Fruit fly (Drosophila melanogaster) whole organism, embryonic: ENCODE data around the gene tyf.

ENCODE experiments used
- Antp ChIP-seq: fragments of 200-800 bp; sonication (Bioruptor generic); optimal IDR thresholded peaks from 3 replicates; lab custom pipeline; 2016; ENCODE audit warnings: missing biosample characterization, missing genetic modification characterization
- Atf3 ChIP-seq: fragments of 200-800 bp; sonication (Bioruptor generic); optimal IDR thresholded peaks from 3 replicates; lab custom pipeline; 2016; ENCODE audit warnings: missing biosample characterization, missing genetic modification characterization
- Atf6 ChIP-seq: fragments of 200-800 bp; sonication (Bioruptor generic); IDR thresholded peaks from 2 replicates; pipeline ENCODE4 v1.3.6; 2022; ENCODE audit warnings: missing biosample characterization, missing genetic modification characterization
- CG10431 ChIP-seq: fragments of 200-800 bp; sonication (Bioruptor generic); optimal IDR thresholded peaks from 3 replicates; lab custom pipeline; 2018; ENCODE audit warnings: missing biosample characterization, mild to moderate bottlenecking, missing genetic modification characterization
- CG10654 ChIP-seq: fragments of 200-800 bp; sonication (Bioruptor generic); optimal IDR thresholded peaks from 2 replicates; lab custom pipeline; 2016; ENCODE audit warnings: missing biosample characterization, missing genetic modification characterization
- CG11085 ChIP-seq: fragments of 200-800 bp; sonication (Bioruptor generic); IDR thresholded peaks from 2 replicates; pipeline ENCODE4 v1.3.6; 2022; ENCODE audit warnings: missing biosample characterization, missing genetic modification characterization
- CG12659 ChIP-seq: fragments of 200-800 bp; sonication (Bioruptor generic); optimal IDR thresholded peaks from 3 replicates; lab custom pipeline; 2017; ENCODE audit warnings: mild to moderate bottlenecking, missing biosample characterization, missing genetic modification reagents, missing genetic modification characterization
- CG14441 ChIP-seq: fragments of 200-800 bp; sonication (Bioruptor generic); IDR thresholded peaks from 2 replicates; pipeline ENCODE4 v1.3.6; 2022; ENCODE audit warnings: missing biosample characterization, missing genetic modification characterization
- CG1647 ChIP-seq: fragments of 200-800 bp; sonication (Bioruptor generic); optimal IDR thresholded peaks from 3 replicates; lab custom pipeline; 2016; ENCODE audit warnings: missing biosample characterization, missing genetic modification characterization
- CG17385 ChIP-seq: fragments of 200-800 bp; sonication (Bioruptor generic); optimal IDR thresholded peaks from 3 replicates; lab custom pipeline; 2018; ENCODE audit warnings: missing biosample characterization, mild to moderate bottlenecking, missing genetic modification characterization
- CG30431 ChIP-seq: fragments of 200-800 bp; sonication (Bioruptor generic); optimal IDR thresholded peaks from 2 replicates; lab custom pipeline; 2017; ENCODE audit warnings: missing biosample characterization, missing genetic modification characterization
- CG3163 ChIP-seq: fragments of 200-800 bp; sonication (Bioruptor generic); optimal IDR thresholded peaks from 3 replicates; lab custom pipeline; 2016; ENCODE audit warnings: missing biosample characterization, missing genetic modification characterization
- CG3407 ChIP-seq: fragments of 200-800 bp; sonication (Bioruptor generic); optimal IDR thresholded peaks from 2 replicates; lab custom pipeline; 2018; ENCODE audit warnings: missing biosample characterization, mild to moderate bottlenecking, missing genetic modification characterization
- CG34224 ChIP-seq: fragments of 200-800 bp; sonication (Bioruptor generic); IDR thresholded peaks from 3 replicates; pipeline ENCODE4 v1.3.6; 2022; ENCODE audit warnings: missing biosample characterization, missing genetic modification characterization; ENCODE audit not compliant: partially characterized antibody
- CG34376 ChIP-seq: fragments of 200-800 bp; sonication (Bioruptor generic); optimal IDR thresholded peaks from 2 replicates; lab custom pipeline; 2018; ENCODE audit warnings: missing biosample characterization, mild to moderate bottlenecking, missing genetic modification characterization
- CG3838 ChIP-seq: fragments of 200-800 bp; sonication (Bioruptor generic); optimal IDR thresholded peaks from 3 replicates; lab custom pipeline; 2016; ENCODE audit warnings: missing biosample characterization, missing genetic modification characterization
- CG6175 ChIP-seq: fragments of 200-800 bp; sonication (Bioruptor generic); IDR thresholded peaks from 3 replicates; pipeline ENCODE4 v1.3.6; 2022; ENCODE audit warnings: missing biosample characterization, missing genetic modification characterization
- CG6654 ChIP-seq: fragments of 200-800 bp; sonication (Bioruptor generic); optimal IDR thresholded peaks from 2 replicates; lab custom pipeline; 2017; ENCODE audit warnings: missing biosample characterization, mild to moderate bottlenecking, missing genetic modification characterization
- CG6689 ChIP-seq: fragments of 200-800 bp; sonication (Bioruptor generic); IDR thresholded peaks from 2 replicates; pipeline ENCODE4 v1.3.6; 2022; ENCODE audit warnings: missing biosample characterization, missing genetic modification characterization
- CG8924 ChIP-seq: fragments of 200-800 bp; optimal IDR thresholded peaks from 3 replicates; lab custom pipeline; 2019; ENCODE audit warnings: missing biosample characterization, mild to moderate bottlenecking, missing genetic modification characterization, moderate library complexity
- CG9727 ChIP-seq: fragments of 200-800 bp; sonication (Bioruptor generic); optimal IDR thresholded peaks from 3 replicates; lab custom pipeline; 2017; ENCODE audit warnings: missing biosample characterization, mild to moderate bottlenecking, missing genetic modification characterization
- CG9876 ChIP-seq: fragments of 200-800 bp; sonication (Bioruptor generic); optimal IDR thresholded peaks from 2 replicates; lab custom pipeline; 2016; ENCODE audit warnings: missing biosample characterization, missing genetic modification characterization
- D19A ChIP-seq: fragments of 200-800 bp; optimal IDR thresholded peaks from 3 replicates; lab custom pipeline; 2019; ENCODE audit warnings: missing biosample characterization, mild to moderate bottlenecking, missing genetic modification characterization, moderate library complexity
- Dfd ChIP-seq, 2 experiments: fragments of >200 bp; optimal IDR thresholded peaks; 2 replicates each; lab custom pipeline; 2017; ENCODE audit warnings: missing biosample characterization in 2 of 2, missing genetic modification characterization in 2 of 2
- Dip3 ChIP-seq: fragments of 200-800 bp; sonication (Bioruptor generic); optimal IDR thresholded peaks from 3 replicates; lab custom pipeline; 2016; ENCODE audit warnings: missing biosample characterization, missing genetic modification characterization
- HmgD ChIP-seq: fragments of 200-800 bp; sonication (Bioruptor generic); optimal IDR thresholded peaks from 3 replicates; lab custom pipeline; 2016; ENCODE audit warnings: missing biosample characterization, missing genetic modification characterization
- Hsf ChIP-seq: fragments of 200-800 bp; sonication (Bioruptor generic); optimal IDR thresholded peaks from 3 replicates; lab custom pipeline; 2016; ENCODE audit warnings: missing biosample characterization, missing genetic modification characterization
- NC2β ChIP-seq: fragments of 200-800 bp; sonication (Bioruptor generic); optimal IDR thresholded peaks from 2 replicates; lab custom pipeline; 2016; ENCODE audit warnings: missing biosample characterization, missing genetic modification characterization
- Sry-β ChIP-seq: fragments of 200-800 bp; sonication (Bioruptor generic); optimal IDR thresholded peaks from 2 replicates; lab custom pipeline; 2018; ENCODE audit warnings: missing biosample characterization, mild to moderate bottlenecking, missing genetic modification characterization, moderate library complexity
- ash1 ChIP-seq: fragments of 200-800 bp; sonication (Bioruptor generic); optimal IDR thresholded peaks from 2 replicates; lab custom pipeline; 2018; ENCODE audit warnings: missing biosample characterization, mild to moderate bottlenecking, missing genetic modification characterization
- bcd ChIP-seq: fragments of 200-800 bp; sonication (Bioruptor generic); optimal IDR thresholded peaks from 2 replicates; lab custom pipeline; 2017; ENCODE audit warnings: missing biosample characterization, mild to moderate bottlenecking, missing genetic modification characterization
- bsh ChIP-seq, 2 experiments: fragments of 200-800 bp; sonication (Bioruptor generic); optimal IDR thresholded peaks; 2 replicates each; lab custom pipeline; 2017 to 2018; ENCODE audit warnings: mild to moderate bottlenecking in 2 of 2, missing biosample characterization in 2 of 2, missing genetic modification characterization in 2 of 2, moderate library complexity in 1 of 2
- caup ChIP-seq: fragments of 200-800 bp; sonication (Bioruptor generic); optimal IDR thresholded peaks from 3 replicates; lab custom pipeline; 2017; ENCODE audit warnings: missing biosample characterization, mild to moderate bottlenecking, missing genetic modification characterization, moderate library complexity; ENCODE audit not compliant: severe bottlenecking
- cwo ChIP-seq: fragments of 200-800 bp; sonication (Bioruptor generic); optimal IDR thresholded peaks from 3 replicates; lab custom pipeline; 2017; ENCODE audit warnings: missing biosample characterization, missing genetic modification characterization, mild to moderate bottlenecking, moderate library complexity, missing genetic modification reagents
- fu2 ChIP-seq: fragments of 200-800 bp; sonication (Bioruptor generic); optimal IDR thresholded peaks from 2 replicates; lab custom pipeline; 2016; ENCODE audit warnings: missing biosample characterization, missing genetic modification characterization
- gce ChIP-seq: fragments of 200-800 bp; sonication (Bioruptor generic); IDR thresholded peaks from 3 replicates; pipeline ENCODE4 v1.3.6; 2022; ENCODE audit warnings: missing biosample characterization, missing genetic modification characterization
- gcm2 ChIP-seq: fragments of 200-800 bp; sonication (Bioruptor generic); optimal IDR thresholded peaks from 2 replicates; lab custom pipeline; 2016; ENCODE audit warnings: missing biosample characterization, missing genetic modification characterization
- jigr1 ChIP-seq: fragments of 200-800 bp; sonication (Bioruptor generic); IDR thresholded peaks from 3 replicates; pipeline ENCODE4 v1.3.6; 2022; ENCODE audit warnings: missing biosample characterization, missing genetic modification characterization
- lmd ChIP-seq: fragments of 200-800 bp; sonication (Bioruptor generic); IDR thresholded peaks from 2 replicates; pipeline ENCODE4 v1.3.6; 2022; ENCODE audit warnings: missing biosample characterization, missing genetic modification characterization
- mld ChIP-seq: fragments of 200-800 bp; sonication (Bioruptor generic); IDR thresholded peaks from 3 replicates; pipeline ENCODE4 v1.3.6; 2022; ENCODE audit warnings: missing biosample characterization, missing genetic modification characterization; ENCODE audit not compliant: partially characterized antibody
- odd ChIP-seq: fragments of 200-800 bp; sonication (Bioruptor generic); optimal IDR thresholded peaks from 2 replicates; lab custom pipeline; 2017; ENCODE audit warnings: missing biosample characterization, mild to moderate bottlenecking, missing genetic modification characterization
- pan ChIP-seq, 4 experiments: fragments of >200 bp in 3 of 4; fragments of 200-800 bp in 1 of 4; sonication (Bioruptor generic) in 1 of 4; optimal IDR thresholded peaks in 3 of 4; IDR thresholded peaks in 1 of 4; 2 replicates each; pipeline versions ENCODE4 v1.3.6 to Lab custom; 2017 to 2022; ENCODE audit warnings: missing biosample characterization in 2 of 4, missing genetic modification characterization in 2 of 4, mixed read lengths in 1 of 4
- phol ChIP-seq: fragments of 200-800 bp; sonication (Bioruptor generic); optimal IDR thresholded peaks from 3 replicates; lab custom pipeline; 2018; ENCODE audit warnings: missing biosample characterization, mild to moderate bottlenecking, missing genetic modification characterization, moderate library complexity
- pum ChIP-seq: fragments of 200-800 bp; sonication (Bioruptor generic); optimal IDR thresholded peaks from 2 replicates; lab custom pipeline; 2016; ENCODE audit warnings: missing biosample characterization, missing genetic modification characterization
- pzg ChIP-seq: fragments of 200-800 bp; sonication (Bioruptor generic); optimal IDR thresholded peaks from 3 replicates; lab custom pipeline; 2018; ENCODE audit warnings: missing biosample characterization, mild to moderate bottlenecking, missing genetic modification characterization, moderate library complexity
- schlank ChIP-seq: fragments of 200-800 bp; sonication (Bioruptor generic); optimal IDR thresholded peaks from 2 replicates; lab custom pipeline; 2018; ENCODE audit warnings: missing biosample characterization, mild to moderate bottlenecking, missing genetic modification characterization
- slp2 ChIP-seq: fragments of 200-800 bp; sonication (Bioruptor generic); optimal IDR thresholded peaks from 2 replicates; lab custom pipeline; 2016; ENCODE audit warnings: missing biosample characterization, missing genetic modification characterization
- wdn ChIP-seq: fragments of 200-800 bp; sonication (Bioruptor generic); IDR thresholded peaks from 2 replicates; pipeline ENCODE4 v1.3.6; 2022; ENCODE audit warnings: missing biosample characterization, missing genetic modification characterization

The tyf gene

DNA sequence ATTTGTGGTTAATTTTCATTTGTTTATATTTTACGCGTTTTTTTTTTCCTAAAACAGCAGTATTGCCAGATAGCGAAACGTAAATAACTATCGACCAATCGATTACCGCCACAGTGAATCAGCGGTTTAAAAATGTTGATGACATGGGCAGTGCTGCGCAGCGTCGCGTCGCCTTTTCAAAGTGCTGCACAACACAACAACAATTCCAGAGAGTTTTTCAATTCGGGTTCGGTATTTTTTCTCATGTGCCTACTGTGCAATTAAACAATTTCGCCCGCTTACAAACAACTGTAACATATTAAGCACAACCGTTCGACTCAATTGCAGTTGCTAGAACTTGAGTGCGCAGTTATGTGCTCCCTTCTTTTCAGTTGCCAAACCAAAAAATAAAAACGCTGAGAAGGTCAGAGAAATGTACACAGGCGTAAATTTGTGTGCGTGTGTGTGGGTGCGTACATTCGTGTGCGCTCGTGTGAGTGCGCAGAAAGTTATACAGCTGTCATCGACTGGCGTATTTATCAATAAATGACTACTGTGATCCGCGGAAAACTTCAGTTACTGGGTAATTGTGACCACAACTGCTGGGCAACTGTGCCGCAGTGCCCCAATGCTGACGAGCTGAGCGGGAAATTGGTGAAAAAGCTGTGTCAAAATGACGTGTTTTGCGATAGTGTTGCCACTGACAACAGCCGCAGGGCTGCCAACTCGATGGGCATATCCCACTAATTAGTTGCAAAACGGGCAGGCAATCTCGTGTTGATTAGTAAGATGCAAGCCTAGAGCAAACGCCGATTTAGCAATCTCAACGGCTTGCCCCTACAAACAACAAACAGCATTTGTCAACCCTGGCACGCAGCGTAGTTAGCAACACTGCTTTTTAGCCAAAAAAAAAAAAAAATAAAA, at the start of gene tyf, which contains the start of gene Tip60 (continued):
- TF ChIP-seq gce (GFP tag; lab: Robert Waterston, UW) (no peak), pan (optimal IDR thresholded peaks at IDR 0.05; lab: Kevin White, UChicago) (no peak), pan (GFP tag; optimal IDR thresholded peaks at IDR 0.05 in 1 of 2, IDR thresholded peaks at IDR 0.05 in 1 of 2) (no peak), HmgD (GFP tag; lab: Kevin White, UChicago) (peak; percentile 40), CG30431 (GFP tag; lab: Kevin White, UChicago) (no peak), CG10431 (peak; percentile 4), slp2 (no peak), CG8924 (tag; lab: Kevin White, UChicago) (peak; percentile 32), CG11085 (GFP tag; lab: Robert Waterston, UW) (no peak), Atf3 (GFP tag; lab: Kevin White, UChicago) (no peak), pum (GFP tag; lab: Kevin White, UChicago) (no peak), CG1647 (GFP tag; lab: Kevin White, UChicago) (no peak), NC2β (GFP tag; lab: Kevin White, UChicago) (no peak), ash1 (GFP tag; lab: Kevin White, UChicago) (no peak), lmd (GFP tag; lab: Robert Waterston, UW) (peak; percentile 24; the same call in 1 of the 2 replicates), CG3838 (GFP tag; lab: Kevin White, UChicago) (no peak), cwo (GFP tag; lab: Kevin White, UChicago) (peak; percentile 15), CG9727 (GFP tag; lab: Kevin White, UChicago) (peak; percentile 30), bcd (no peak), odd (GFP tag; lab: Kevin White, UChicago) (no peak), schlank (tag; lab: Kevin White, UChicago) (no peak), Sry-β (peak; percentile 69), caup (GFP tag; lab: Kevin White, UChicago) (no peak), pzg (peak; percentile 66), CG34376 (peak; percentile 20), fu2 (no peak), CG14441 (GFP tag; lab: Robert Waterston, UW) (no peak), Antp (GFP tag; lab: Kevin White, UChicago) (peak; percentile 42), Atf6 (GFP tag; lab: Robert Waterston, UW) (peak; percentile 27; the same call in 1 of the 2 replicates), mld (GFP tag; lab: Robert Waterston, UW) (0 out of 3 replicates have a peak, but pooled peaks have one; percentile 16), Dip3 (GFP tag; lab: Kevin White, UChicago) (no peak), CG34224 (peak; percentile 64; the same call in 2 of the 3 replicates), wdn (GFP tag; lab: Robert Waterston, UW) (no peak), CG6689 (no peak), bsh (GFP tag; optimal IDR thresholded peaks at IDR 0.05; lab: Kevin White, UChicago) (no peak), CG3163 (GFP tag; lab: Kevin White, UChicago) (no peak), CG6654 (GFP tag; lab: Kevin White, UChicago) (no peak), CG17385 (GFP tag; lab: Kevin White, UChicago) (no peak), Hsf (GFP tag; lab: Kevin White, UChicago) (peak; percentile 2), D19A (tag; lab: Kevin White, UChicago) (no peak), gcm2 (GFP tag; lab: Kevin White, UChicago) (no peak), CG3407 (GFP tag; lab: Kevin White, UChicago) (no peak), CG6175 (GFP tag; lab: Robert Waterston, UW) (0 out of 3 replicates have a peak, but pooled peaks have one; percentile 54), CG9876 (GFP tag; lab: Kevin White, UChicago) (no peak), Dfd (GFP tag; optimal IDR thresholded peaks at IDR 0.05; lab: Kevin White, UChicago) (no peak), CG12659 (GFP tag; lab: Kevin White, UChicago) (peak; percentile 35), phol (tag; lab: Kevin White, UChicago) (peak; percentile 79), jigr1 (GFP tag; lab: Robert Waterston, UW) (no peak), CG10654 (no peak)
